Fruit fly (Drosophila melanogaster) whole organism: Measurements from ENCODE around the gene CG4702.

ENCODE experiments used
- CG8478 ChIP-seq: fragments of >200 bp; optimal IDR thresholded peaks from 2 replicates; lab custom pipeline; 2018; ENCODE audit warnings: inconsistent platforms
- Dll ChIP-seq: fragments of >200 bp; optimal IDR thresholded peaks from 2 replicates; lab custom pipeline; 2017
- EcR ChIP-seq, 2 experiments: fragments of >200 bp; optimal IDR thresholded peaks; 2 replicates each; lab custom pipeline; 2017; ENCODE audit warnings: missing biosample characterization in 2 of 2, missing genetic modification characterization in 2 of 2, missing genetic modification reagents in 2 of 2
- psq ChIP-seq: fragments of >200 bp; optimal IDR thresholded peaks from 2 replicates; lab custom pipeline; 2017
- usp ChIP-seq: fragments of >200 bp; optimal IDR thresholded peaks from 2 replicates; lab custom pipeline; 2017; ENCODE audit warnings: missing biosample characterization, missing genetic modification characterization, mixed read lengths

DNA sequence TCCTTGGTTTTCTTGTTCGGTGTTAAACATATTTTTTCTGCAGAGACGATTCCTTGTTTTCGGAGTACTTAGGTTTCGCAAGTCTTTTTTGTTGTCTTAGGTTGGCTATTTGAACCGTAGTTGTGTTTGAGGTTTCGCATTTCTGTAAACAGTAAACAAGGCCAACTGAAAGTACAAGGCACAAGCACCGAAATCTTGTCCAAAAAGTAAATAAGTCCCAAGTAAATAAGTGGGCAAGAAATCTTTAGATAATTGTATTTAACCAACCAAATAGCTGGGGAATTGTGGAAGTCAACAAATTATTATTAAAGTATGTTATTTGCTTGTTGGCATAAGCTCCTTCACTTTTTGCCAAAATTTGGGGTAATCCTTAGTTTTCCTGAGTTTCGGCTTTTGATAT lies 14.3 kb downstream of the CG4702 start:
- TF ChIP-seq Dll (no peak), EcR (GFP tag; optimal IDR thresholded peaks at IDR 0.05; lab: Kevin White, UChicago) (no peak), CG8478 (lab: Kevin White, UChicago) (no peak), psq (no peak), usp (GFP tag; lab: Kevin White, UChicago) (no peak)
